Fruit fly (Drosophila melanogaster): ENCODE results near the gene Lar.

Gene Lar

dm6 chr2L:19577187-19577765 is 9.1 kb upstream of the Lar start, which contains the start of the genes spi and msb1l (continued):
- TF ChIP-seq CG4820 (GFP tag; optimal IDR thresholded peaks at IDR 0.05): peak; percentile 46
- no peak for TF ChIP-seq dan (GFP tag; IDR thresholded peaks at IDR 0.05)
- TF ChIP-seq Opbp (GFP tag; IDR thresholded peaks at IDR 0.05; ENCODE audit: partially characterized antibody): peak; percentile 56; the same call in 2 of the 3 replicates
- TF ChIP-seq hb (GFP tag; IDR thresholded peaks at IDR 0.05; ENCODE audit: partially characterized antibody): no peak
- TF ChIP-seq CG18764 (GFP tag; optimal IDR thresholded peaks at IDR 0.05): peak; percentile 47
- no peak for TF ChIP-seq CG2889 (GFP tag; IDR thresholded peaks at IDR 0.05)
- peak; percentile 30 for TF ChIP-seq CG10543 (GFP tag; optimal IDR thresholded peaks at IDR 0.05)
- peak; percentile 24 to 63 for TF ChIP-seq dpn (GFP tag; optimal IDR thresholded peaks at IDR 0.05)
- no peak for TF ChIP-seq CG34376 (GFP tag; optimal IDR thresholded peaks at IDR 0.05)
- peak; percentile 41 for TF ChIP-seq hkb (optimal IDR thresholded peaks at IDR 0.05)
- no peak for TF ChIP-seq hkb (GFP tag; IDR thresholded peaks at IDR 0.05)
- TF ChIP-seq ems (GFP tag; optimal IDR thresholded peaks at IDR 0.05): no peak
- no peak for TF ChIP-seq Hsf (GFP tag; optimal IDR thresholded peaks at IDR 0.05)
- no peak for TF ChIP-seq CG11093 (GFP tag; IDR thresholded peaks at IDR 0.05)
- peak in 1 of 2 experiments; percentile 45 for TF ChIP-seq Hr51 (GFP tag; optimal IDR thresholded peaks at IDR 0.05)
- TF ChIP-seq Ets97D (GFP tag; optimal IDR thresholded peaks at IDR 0.05): peak; percentile 21
- 0 out of 3 replicates have a peak, but pooled peaks have one; percentile 5 for TF ChIP-seq otp (GFP tag; IDR thresholded peaks at IDR 0.05)
- TF ChIP-seq ewg (GFP tag; optimal IDR thresholded peaks at IDR 0.05): no peak
- peak; percentile 65 for TF ChIP-seq CG4424 (GFP tag; optimal IDR thresholded peaks at IDR 0.05)
- TF ChIP-seq zfh2 (GFP tag; optimal IDR thresholded peaks at IDR 0.05): peak; percentile 59
- no peak for TF ChIP-seq fu2 (GFP tag; optimal IDR thresholded peaks at IDR 0.05)
- TF ChIP-seq CG4730 (GFP tag; IDR thresholded peaks at IDR 0.05): no peak
- no peak for TF ChIP-seq Stat92E (GFP tag; optimal IDR thresholded peaks at IDR 0.05)
- peak; percentile 36 for TF ChIP-seq CG33557 (GFP tag; optimal IDR thresholded peaks at IDR 0.05)
- peak; percentile 47 for TF ChIP-seq zen (tag; optimal IDR thresholded peaks at IDR 0.05)
- TF ChIP-seq slou (GFP tag; optimal IDR thresholded peaks at IDR 0.05): peak; percentile 45
- peak; percentile 15; the same call in 1 of the 3 replicates for TF ChIP-seq CG7357 (GFP tag; IDR thresholded peaks at IDR 0.05)
- TF ChIP-seq CG15514 (GFP tag; optimal IDR thresholded peaks at IDR 0.05): peak; percentile 84
- no peak for TF ChIP-seq eyg (GFP tag; optimal IDR thresholded peaks at IDR 0.05)
- peak; percentile 70 for TF ChIP-seq knrl (GFP tag; IDR thresholded peaks at IDR 0.05; ENCODE audit: partially characterized antibody)
- TF ChIP-seq CG13287 (GFP tag; IDR thresholded peaks at IDR 0.05; ENCODE audit: partially characterized antibody): peak; percentile 57
- TF ChIP-seq CG10654 (GFP tag; optimal IDR thresholded peaks at IDR 0.05): peak; percentile 50
- TF ChIP-seq CG13424 (tag; optimal IDR thresholded peaks at IDR 0.05): peak; percentile 66
- peak; percentile 18; the same call in 1 of the 2 replicates for TF ChIP-seq CG14441 (GFP tag; IDR thresholded peaks at IDR 0.05)
- TF ChIP-seq CG10979 (tag; optimal IDR thresholded peaks at IDR 0.05): peak; percentile 19
- TF ChIP-seq ab (GFP tag; optimal IDR thresholded peaks at IDR 0.05): no peak
- peak; percentile 17 for TF ChIP-seq bab2 (GFP tag; optimal IDR thresholded peaks at IDR 0.05)
- TF ChIP-seq caup (GFP tag; optimal IDR thresholded peaks at IDR 0.05; ENCODE audit: severe bottlenecking): peak; percentile 14
- no peak for TF ChIP-seq h (optimal IDR thresholded peaks at IDR 0.05)
- peak; percentile 45 for TF ChIP-seq Ssrp (tag; optimal IDR thresholded peaks at IDR 0.05)
- TF ChIP-seq croc (GFP tag; conservative IDR thresholded peaks at IDR 0.05): no peak
- peak; percentile 80 for TF ChIP-seq Abd-B (GFP tag; optimal IDR thresholded peaks at IDR 0.05)
- TF ChIP-seq Mrtf (GFP tag; IDR thresholded peaks at IDR 0.05): no peak
- no peak for TF ChIP-seq CG12236 (GFP tag; optimal IDR thresholded peaks at IDR 0.05)
- TF ChIP-seq nau (GFP tag; optimal IDR thresholded peaks at IDR 0.05): no peak
- TF ChIP-seq p53 (GFP tag; optimal IDR thresholded peaks at IDR 0.05): no peak
- peak; percentile 29 for TF ChIP-seq CG17385 (GFP tag; optimal IDR thresholded peaks at IDR 0.05)
- TF ChIP-seq CG3065 (GFP tag; optimal IDR thresholded peaks at IDR 0.05): no peak
- TF ChIP-seq CG7963 (GFP tag; IDR thresholded peaks at IDR 0.05; ENCODE audit: partially characterized antibody): no peak
- no peak for TF ChIP-seq Taf1 (GFP tag; IDR thresholded peaks at IDR 0.05)

Data from whole organism, embryonic.